Worm (Caenorhabditis elegans) whole organism, L4/young adult: ENCODE results near the gene Y42G9A.1.

Experiments used
- W03F9.2 ChIP-seq: fragments of 150-350 bp; optimal IDR thresholded peaks from 2 replicates; lab custom pipeline; 2014; ENCODE audit warnings: missing biosample characterization, missing genetic modification characterization
- dao-5 ChIP-seq: sonication (generic microtip); optimal IDR thresholded peaks from 2 replicates; lab custom pipeline; 2016; ENCODE audit warnings: missing genotype, missing genetic modification characterization, moderate library complexity, missing compliant biosample characterization
- him-1 ChIP-seq: sonication (generic microtip); optimal IDR thresholded peaks from 2 replicates; lab custom pipeline; 2016; ENCODE audit warnings: missing genotype, missing genetic modification reagents, missing genetic modification characterization, missing compliant biosample characterization

Y42G9A.1 gene

ce11 chrIII:6178586-6178985 lies 28.8 kb downstream of the Y42G9A.1 start, which contains the start of gene F42A10.7:
TSS of gene F42A10.7 (minus strand) at chrIII:6178686.
- TF ChIP-seq dao-5: no peak
- no peak for TF ChIP-seq him-1 (tag; lab: Kevin White, UChicago)
- TF ChIP-seq W03F9.2 (tag; lab: Kevin White, UChicago): no peak

ce11 chrIII:6179062-6179461 lies 29.3 kb downstream of the Y42G9A.1 start:
- no peak for TF ChIP-seq him-1 (tag; lab: Kevin White, UChicago)
- TF ChIP-seq dao-5: no peak
- TF ChIP-seq W03F9.2 (tag; lab: Kevin White, UChicago): no peak

- no peak for TF ChIP-seq him-1 (tag; lab: Kevin White, UChicago)
- TF ChIP-seq dao-5: no peak
- no peak for TF ChIP-seq W03F9.2 (tag; lab: Kevin White, UChicago)
These were observed 30.5 kb downstream of the Y42G9A.1 start for ce11 chrIII:6180294-6180693.

ce11 chrIII:6183118-6183517 lies 33.4 kb downstream of the Y42G9A.1 start, which contains the start of gene nas-28:
TSS of gene nas-28 (minus strand) at chrIII:6183218.
- TF ChIP-seq W03F9.2 (tag; lab: Kevin White, UChicago): no peak
- TF ChIP-seq dao-5: no peak
- TF ChIP-seq him-1 (tag; lab: Kevin White, UChicago): no peak

ce11 chrIII:6190810-6191209 lies 41.0 kb downstream of the Y42G9A.1 start, which contains the start of gene C23G10.5:
TSS of gene C23G10.5 (plus strand) at chrIII:6191110.
- TF ChIP-seq dao-5: no peak
- no peak for TF ChIP-seq him-1 (tag; lab: Kevin White, UChicago)
- TF ChIP-seq W03F9.2 (tag; lab: Kevin White, UChicago): no peak

- TF ChIP-seq him-1 (tag; lab: Kevin White, UChicago) (no peak), W03F9.2 (tag; lab: Kevin White, UChicago) (no peak), dao-5 (no peak)
These were observed 44.7 kb downstream of the Y42G9A.1 start, which contains the start of gene ugt-66 for ce11 chrIII:6194480-6194879. TSS of gene ugt-66 (minus strand) at chrIII:6194580.

- TF ChIP-seq him-1 (tag; lab: Kevin White, UChicago) (no peak), W03F9.2 (tag; lab: Kevin White, UChicago) (no peak), dao-5 (no peak)
These were observed 46.0 kb downstream of the Y42G9A.1 start for ce11 chrIII:6195718-6196117.

- no peak for TF ChIP-seq dao-5
- peak; percentile 78 for TF ChIP-seq W03F9.2 (tag; lab: Kevin White, UChicago)
These were observed 48.8 kb downstream of the Y42G9A.1 start, which contains the start of the genes C23G10.7 and rpn-2 for ce11 chrIII:6198378-6199234. TSS of gene C23G10.7 (minus strand) at chrIII:6198414. TSS of gene rpn-2 (plus strand) at chrIII:6199184.

ce11 chrIII:6201325-6201724 lies 51.6 kb downstream of the Y42G9A.1 start:
- TF ChIP-seq dao-5 (no peak), W03F9.2 (tag; lab: Kevin White, UChicago) (no peak), him-1 (tag; lab: Kevin White, UChicago) (no peak)

ce11 chrIII:6202440-6202839 lies 52.7 kb downstream of the Y42G9A.1 start:
- no peak for TF ChIP-seq dao-5
- no peak for TF ChIP-seq W03F9.2 (tag; lab: Kevin White, UChicago)
- TF ChIP-seq him-1 (tag; lab: Kevin White, UChicago): no peak
